Worm (Caenorhabditis elegans) whole organism, L4 larva: ENCODE results near the gene melo-3.

Experiments used
- D1046.2 ChIP-seq: fragments of 200-800 bp; sonication (Bioruptor generic); IDR thresholded peaks from 2 replicates; pipeline ENCODE4 v1.3.6; 2022; ENCODE audit warnings: missing genetic modification characterization, missing compliant biosample characterization
- R02D3.7 ChIP-seq: fragments of 150-350 bp; sonication (generic microtip); optimal IDR thresholded peaks from 3 replicates; lab custom pipeline; 2014; ENCODE audit warnings: missing biosample characterization, missing genetic modification characterization
- Y75B8A.6 ChIP-seq: fragments of 200-800 bp; sonication (Bioruptor generic); IDR thresholded peaks from 2 replicates; pipeline ENCODE4 v1.3.6; 2022; ENCODE audit warnings: missing genetic modification reagents, missing genetic modification characterization, missing compliant biosample characterization
- aha-1 ChIP-seq: fragments of 150-350 bp; peaks from one replicate; lab custom pipeline; 2014; ENCODE audit warnings: missing biosample characterization, missing genetic modification characterization
- ceh-28 ChIP-seq: fragments of 150-350 bp; optimal IDR thresholded peaks from 2 replicates; lab custom pipeline; 2014; ENCODE audit warnings: missing biosample characterization, missing genetic modification reagents, missing genetic modification characterization
- ctbp-1 ChIP-seq: fragments of 200-800 bp; sonication (Bioruptor generic); IDR thresholded peaks from 2 replicates; pipeline ENCODE4 v1.3.6; 2022; ENCODE audit warnings: missing genetic modification reagents, missing genetic modification characterization, missing compliant biosample characterization
- dmd-8 ChIP-seq: fragments of 200-800 bp; sonication (Bioruptor generic); IDR thresholded peaks from 2 replicates; pipeline ENCODE4 v1.3.6; 2022; ENCODE audit warnings: missing genetic modification characterization, missing compliant biosample characterization
- dpl-1 ChIP-seq: fragments of 150-350 bp; optimal IDR thresholded peaks from 2 replicates; lab custom pipeline; 2014; ENCODE audit warnings: missing biosample characterization, missing genetic modification reagents, missing genetic modification characterization
- dve-1 ChIP-seq: sonication (generic microtip); optimal IDR thresholded peaks from 2 replicates; lab custom pipeline; 2017; ENCODE audit warnings: antibody characterized with exemption, mild to moderate bottlenecking, missing genetic modification characterization, missing compliant biosample characterization; ENCODE audit not compliant: insufficient read depth
- egl-43 ChIP-seq: fragments of 200-800 bp; sonication (Bioruptor generic); IDR thresholded peaks from 2 replicates; pipeline ENCODE4 v1.3.6; 2022; ENCODE audit warnings: missing genetic modification reagents, missing genetic modification characterization, missing compliant biosample characterization
- fkh-10 ChIP-seq: fragments of 150-350 bp; optimal IDR thresholded peaks from 2 replicates; lab custom pipeline; 2014; ENCODE audit warnings: missing biosample characterization, missing genetic modification reagents, missing genetic modification characterization
- fos-1 ChIP-seq: fragments of 150-350 bp; optimal IDR thresholded peaks from 2 replicates; lab custom pipeline; 2014; ENCODE audit warnings: missing biosample characterization, missing genetic modification characterization
- hmg-1.1 ChIP-seq: fragments of 200-800 bp; sonication (Bioruptor generic); IDR thresholded peaks from 2 replicates; pipeline ENCODE4 v1.3.6; 2022; ENCODE audit warnings: missing genetic modification reagents, missing genetic modification characterization, missing compliant biosample characterization
- lin-1 ChIP-seq: fragments of 200-800 bp; sonication (Bioruptor generic); IDR thresholded peaks from 2 replicates; pipeline ENCODE4 v1.3.6; 2022; ENCODE audit warnings: missing genetic modification reagents, missing genetic modification characterization, missing compliant biosample characterization
- lin-38 ChIP-seq: fragments of 200-800 bp; sonication (Bioruptor generic); IDR thresholded peaks from 2 replicates; pipeline ENCODE4 v1.3.6; 2022; ENCODE audit warnings: missing genetic modification reagents, missing genetic modification characterization, missing compliant biosample characterization
- lsy-2 ChIP-seq, 2 experiments: fragments of 150-350 bp in 1 of 2; sonication (generic microtip) in 1 of 2; optimal IDR thresholded peaks; 2 replicates each; lab custom pipeline; 2014 to 2017; ENCODE audit warnings: missing biosample characterization in 2 of 2, missing genetic modification characterization in 2 of 2
- madf-5 ChIP-seq, 2 experiments: fragments of 200-800 bp; sonication (Bioruptor generic); IDR thresholded peaks; 2 replicates each; pipeline ENCODE4 v1.3.6; 2022; ENCODE audit warnings: missing compliant biosample characterization in 2 of 2, missing genetic modification characterization in 2 of 2
- madf-9 ChIP-seq: fragments of 200-800 bp; sonication (Bioruptor generic); conservative IDR thresholded peaks from 2 replicates; pipeline ENCODE4 v1.3.6; 2022; ENCODE audit warnings: missing genetic modification reagents, missing genetic modification characterization, missing compliant biosample characterization
- mdt-29 ChIP-seq: fragments of 200-800 bp; sonication (Bioruptor generic); IDR thresholded peaks from 2 replicates; pipeline ENCODE4 v1.3.6; 2022; ENCODE audit warnings: missing genetic modification reagents, missing genetic modification characterization, missing compliant biosample characterization
- mes-2 ChIP-seq: sonication (generic microtip); optimal IDR thresholded peaks from 2 replicates; lab custom pipeline; 2016; ENCODE audit warnings: missing genotype, mild to moderate bottlenecking, missing genetic modification characterization, missing compliant biosample characterization; ENCODE audit not compliant: poor library complexity, severe bottlenecking
- nhr-10 ChIP-seq: fragments of 150-350 bp; optimal IDR thresholded peaks from 2 replicates; lab custom pipeline; 2014; ENCODE audit warnings: missing biosample characterization, missing genetic modification characterization
- nhr-42 ChIP-seq: fragments of 200-800 bp; sonication (Bioruptor generic); IDR thresholded peaks from 2 replicates; pipeline ENCODE4 v1.3.6; 2022; ENCODE audit warnings: missing genetic modification characterization, missing compliant biosample characterization
- php-3 ChIP-seq: fragments of 200-800 bp; sonication (Bioruptor generic); IDR thresholded peaks from 2 replicates; pipeline ENCODE4 v1.3.6; 2022; ENCODE audit warnings: missing genetic modification reagents, missing genetic modification characterization, missing compliant biosample characterization
- rbr-2 ChIP-seq: sonication (generic microtip); optimal IDR thresholded peaks from 2 replicates; lab custom pipeline; 2016; ENCODE audit warnings: missing genotype, missing genetic modification characterization, missing compliant biosample characterization
- sdz-12 ChIP-seq: fragments of 200-800 bp; sonication (Bioruptor generic); optimal IDR thresholded peaks from 2 replicates; lab custom pipeline; 2018; ENCODE audit warnings: mild to moderate bottlenecking, missing genetic modification characterization, missing compliant biosample characterization
- snpc-1.2 ChIP-seq: fragments of 200-800 bp; sonication (Bioruptor generic); IDR thresholded peaks from 2 replicates; pipeline ENCODE4 v1.3.6; 2022; ENCODE audit warnings: missing genetic modification reagents, missing genetic modification characterization, missing compliant biosample characterization
- spr-3 ChIP-seq: fragments of 200-800 bp; sonication (Bioruptor generic); optimal IDR thresholded peaks from 2 replicates; lab custom pipeline; 2018; ENCODE audit warnings: mild to moderate bottlenecking, missing genetic modification characterization, missing compliant biosample characterization
- unc-130 ChIP-seq: sonication (generic microtip); optimal IDR thresholded peaks from 2 replicates; lab custom pipeline; 2016; ENCODE audit warnings: missing genetic modification reagents, missing genetic modification characterization, missing compliant biosample characterization
- unc-62 ChIP-seq, 3 experiments: fragments of 150-350 bp in 1 of 3; sonication (generic microtip); optimal IDR thresholded peaks in 2 of 3; peaks in 1 of 3; 1 replicate in 1 of 3; 2 replicates in 2 of 3; lab custom pipeline; 2014 to 2017; ENCODE audit warnings: missing biosample characterization in 3 of 3, missing genetic modification characterization in 3 of 3, missing genetic modification reagents in 3 of 3, missing genotype in 1 of 3
- vab-7 ChIP-seq: fragments of 200-800 bp; sonication (Bioruptor generic); IDR thresholded peaks from 2 replicates; pipeline ENCODE4 v1.3.6; 2022; ENCODE audit warnings: missing genetic modification reagents, missing genetic modification characterization, missing compliant biosample characterization
- ztf-11 ChIP-seq: fragments of 150-350 bp; optimal IDR thresholded peaks from 2 replicates; lab custom pipeline; 2014; ENCODE audit warnings: missing biosample characterization, missing genetic modification characterization
- ztf-7 ChIP-seq: fragments of 150-350 bp; optimal IDR thresholded peaks from 2 replicates; lab custom pipeline; 2014; ENCODE audit warnings: missing biosample characterization, missing genetic modification characterization

melo-3 gene

ce11 chrV:15082291-15082690 lies 45.6 kb upstream of the melo-3 start, which contains the start of the genes C01G10.10 and C01G10.9 (continued):
- TF ChIP-seq lsy-2 (tag; optimal IDR thresholded peaks at IDR 0.05; lab: Kevin White, UChicago), result peak in 1 of 2 experiments; percentile 80

- no peak for TF ChIP-seq aha-1 (tag; lab: Kevin White, UChicago)
- TF ChIP-seq ceh-28 (tag; lab: Kevin White, UChicago), result no peak
- no peak for TF ChIP-seq madf-9 (GFP tag; lab: Robert Waterston, UW)
- TF ChIP-seq fos-1 (tag; lab: Kevin White, UChicago), result no peak
- TF ChIP-seq nhr-42 (GFP tag; lab: Robert Waterston, UW), result no peak
- no peak for TF ChIP-seq D1046.2 (GFP tag; lab: Robert Waterston, UW)
- no peak for TF ChIP-seq R02D3.7 (tag; lab: Kevin White, UChicago)
- no peak for TF ChIP-seq sdz-12 (GFP tag; lab: Kevin White, UChicago)
- no peak for TF ChIP-seq vab-7 (GFP tag; lab: Robert Waterston, UW)
- no peak for TF ChIP-seq spr-3 (GFP tag; lab: Kevin White, UChicago)
- TF ChIP-seq lin-38 (GFP tag; lab: Robert Waterston, UW), result no peak
- no peak for TF ChIP-seq php-3 (GFP tag; lab: Robert Waterston, UW)
- no peak for TF ChIP-seq Y75B8A.6 (GFP tag; lab: Robert Waterston, UW)
- TF ChIP-seq lsy-2 (tag; optimal IDR thresholded peaks at IDR 0.05; lab: Kevin White, UChicago), result no peak
Observed at ce11 chrV:15078560-15078959, 41.9 kb upstream of the melo-3 start.

ce11 chrV:15074907-15075306 lies 38.2 kb upstream of the melo-3 start:
- TF ChIP-seq madf-5 (GFP tag; IDR thresholded peaks at IDR 0.05; lab: Robert Waterston, UW) (no peak), egl-43 (GFP tag; lab: Robert Waterston, UW) (no peak), dve-1 (tag; lab: Kevin White, UChicago) (no peak), lsy-2 (tag; optimal IDR thresholded peaks at IDR 0.05; lab: Kevin White, UChicago) (peak in 1 of 2 experiments; percentile 32), dmd-8 (GFP tag; lab: Robert Waterston, UW) (no peak), nhr-10 (tag; lab: Kevin White, UChicago) (no peak), ztf-7 (tag; lab: Kevin White, UChicago) (no peak), ceh-28 (tag; lab: Kevin White, UChicago) (peak; percentile 35), spr-3 (GFP tag; lab: Kevin White, UChicago) (no peak), ztf-11 (tag; lab: Kevin White, UChicago) (no peak), aha-1 (tag; lab: Kevin White, UChicago) (peak; percentile 80), unc-62 (GFP tag; optimal IDR thresholded peaks at IDR 0.05 in 1 of 2; lab: Kevin White, UChicago) (peak in 1 of 2 experiments; percentile 25), unc-62 (tag; optimal IDR thresholded peaks at IDR 0.05; lab: Kevin White, UChicago) (no peak), mes-2 (tag; lab: Kevin White, UChicago) (peak; percentile 10), dpl-1 (GFP tag; lab: Kevin White, UChicago) (no peak), hmg-1.1 (GFP tag; lab: Robert Waterston, UW) (peak; percentile 65), ctbp-1 (GFP tag; lab: Robert Waterston, UW) (no peak), unc-130 (GFP tag; lab: Kevin White, UChicago) (no peak), rbr-2 (tag; lab: Kevin White, UChicago) (peak; percentile 43), fkh-10 (GFP tag; lab: Kevin White, UChicago) (peak; percentile 82), mdt-29 (no peak)

- TF ChIP-seq lin-1 (GFP tag; lab: Robert Waterston, UW) (no peak), snpc-1.2 (no peak), aha-1 (tag; lab: Kevin White, UChicago) (peak; percentile 71)
Observed at ce11 chrV:15072738-15073137, 36.1 kb upstream of the melo-3 start.
